Fruit fly (Drosophila melanogaster) whole organism, embryonic: Measurements from ENCODE around the gene CG17028.

ENCODE experiments used
- CG10267 ChIP-seq: fragments of 200-800 bp; sonication (Bioruptor generic); optimal IDR thresholded peaks from 2 replicates; lab custom pipeline; 2018; ENCODE audit warnings: missing biosample characterization, mild to moderate bottlenecking, missing genetic modification characterization, moderate library complexity
- CG10979 ChIP-seq: fragments of 200-800 bp; sonication (Bioruptor generic); optimal IDR thresholded peaks from 2 replicates; lab custom pipeline; 2018; ENCODE audit warnings: missing biosample characterization, mild to moderate bottlenecking, missing genetic modification characterization, moderate library complexity
- CG11504 ChIP-seq: fragments of 200-800 bp; sonication (Bioruptor generic); optimal IDR thresholded peaks from 3 replicates; lab custom pipeline; 2019; ENCODE audit warnings: missing biosample characterization, mild to moderate bottlenecking, missing genetic modification characterization, moderate library complexity
- CG12942 ChIP-seq: fragments of 200-800 bp; sonication (Bioruptor generic); optimal IDR thresholded peaks from 3 replicates; lab custom pipeline; 2016; ENCODE audit warnings: missing biosample characterization, missing genetic modification characterization
- CG13424 ChIP-seq: fragments of 200-800 bp; sonication (Bioruptor generic); optimal IDR thresholded peaks from 2 replicates; lab custom pipeline; 2019; ENCODE audit warnings: missing biosample characterization, mild to moderate bottlenecking, missing genetic modification characterization, moderate library complexity
- CG13894 ChIP-seq: fragments of 200-800 bp; sonication (Bioruptor generic); optimal IDR thresholded peaks from 3 replicates; lab custom pipeline; 2018; ENCODE audit warnings: missing biosample characterization, mild to moderate bottlenecking, missing genetic modification characterization, moderate library complexity
- CG14050 ChIP-seq: fragments of 200-800 bp; sonication (Bioruptor generic); IDR thresholded peaks from 3 replicates; pipeline ENCODE4 v1.3.6; 2022; ENCODE audit warnings: missing biosample characterization, missing genetic modification characterization
- CG15479 ChIP-seq: fragments of 200-800 bp; sonication (Bioruptor generic); optimal IDR thresholded peaks from 3 replicates; lab custom pipeline; 2019; ENCODE audit warnings: missing biosample characterization, mild to moderate bottlenecking, missing genetic modification characterization, moderate library complexity
- CG17612 ChIP-seq: fragments of 200-800 bp; sonication (Bioruptor generic); IDR thresholded peaks from 2 replicates; pipeline ENCODE4 v1.3.6; 2022; ENCODE audit warnings: missing biosample characterization, missing genetic modification characterization
- CG18262 ChIP-seq: fragments of 200-800 bp; optimal IDR thresholded peaks from 3 replicates; lab custom pipeline; 2019; ENCODE audit warnings: missing biosample characterization, mild to moderate bottlenecking, missing genetic modification characterization, moderate library complexity
- CG1832 ChIP-seq: fragments of 200-800 bp; sonication (Bioruptor generic); optimal IDR thresholded peaks from 2 replicates; lab custom pipeline; 2017; ENCODE audit warnings: missing biosample characterization, mild to moderate bottlenecking, missing genetic modification characterization, inconsistent platforms
- CG18619 ChIP-seq: fragments of 200-800 bp; sonication (Bioruptor generic); optimal IDR thresholded peaks from 3 replicates; lab custom pipeline; 2017; ENCODE audit warnings: missing biosample characterization, mild to moderate bottlenecking, missing genetic modification characterization
- CG2120 ChIP-seq: fragments of 200-800 bp; sonication (Bioruptor generic); optimal IDR thresholded peaks from 3 replicates; lab custom pipeline; 2016; ENCODE audit warnings: missing biosample characterization, missing genetic modification characterization
- CG30403 ChIP-seq: fragments of 200-800 bp; sonication (Bioruptor generic); optimal IDR thresholded peaks from 3 replicates; lab custom pipeline; 2016; ENCODE audit warnings: missing biosample characterization, missing genetic modification characterization
- CG32532 ChIP-seq: fragments of 200-800 bp; sonication (Bioruptor generic); IDR thresholded peaks from 2 replicates; pipeline ENCODE4 v1.3.6; 2022; ENCODE audit warnings: missing biosample characterization, missing genetic modification characterization
- CG42726 ChIP-seq: fragments of 200-800 bp; sonication (Bioruptor generic); IDR thresholded peaks from 2 replicates; pipeline ENCODE4 v1.3.6; 2022; ENCODE audit warnings: missing biosample characterization, missing genetic modification characterization; ENCODE audit not compliant: partially characterized antibody
- CG4404 ChIP-seq: fragments of 200-800 bp; sonication (Bioruptor generic); IDR thresholded peaks from 2 replicates; pipeline ENCODE4 v1.3.6; 2022; ENCODE audit warnings: missing biosample characterization, missing genetic modification characterization
- CG4424 ChIP-seq: fragments of 200-800 bp; sonication (Bioruptor generic); optimal IDR thresholded peaks from 3 replicates; lab custom pipeline; 2016; ENCODE audit warnings: missing biosample characterization, missing genetic modification characterization
- CG4730 ChIP-seq: fragments of 200-800 bp; sonication (Bioruptor generic); IDR thresholded peaks from 2 replicates; pipeline ENCODE4 v1.3.6; 2022; ENCODE audit warnings: missing biosample characterization, missing genetic modification characterization
- CG5180 ChIP-seq: fragments of 200-800 bp; sonication (Bioruptor generic); optimal IDR thresholded peaks from 3 replicates; lab custom pipeline; 2017; ENCODE audit warnings: missing biosample characterization, missing genetic modification characterization, mild to moderate bottlenecking, moderate library complexity, missing genetic modification reagents
- CG7839 ChIP-seq: fragments of 200-800 bp; sonication (Bioruptor generic); optimal IDR thresholded peaks from 3 replicates; lab custom pipeline; 2018; ENCODE audit warnings: missing biosample characterization, mild to moderate bottlenecking, missing genetic modification characterization, moderate library complexity
- CG8765 ChIP-seq: fragments of 200-800 bp; sonication (Bioruptor generic); IDR thresholded peaks from 2 replicates; pipeline ENCODE4 v1.3.6; 2022; ENCODE audit warnings: missing biosample characterization, missing genetic modification characterization
- CG9215 ChIP-seq: fragments of 200-800 bp; sonication (Bioruptor generic); IDR thresholded peaks from 2 replicates; pipeline ENCODE4 v1.3.6; 2022; ENCODE audit warnings: missing biosample characterization, missing genetic modification characterization
- CoRest ChIP-seq: fragments of 200-800 bp; sonication (Bioruptor generic); optimal IDR thresholded peaks from 3 replicates; lab custom pipeline; 2018; ENCODE audit warnings: missing biosample characterization, mild to moderate bottlenecking, missing genetic modification characterization, moderate library complexity
- D19B ChIP-seq: fragments of 200-800 bp; sonication (Bioruptor generic); optimal IDR thresholded peaks from 2 replicates; lab custom pipeline; 2017; ENCODE audit warnings: missing biosample characterization, mild to moderate bottlenecking, missing genetic modification characterization
- Dip3 ChIP-seq: fragments of 200-800 bp; sonication (Bioruptor generic); optimal IDR thresholded peaks from 3 replicates; lab custom pipeline; 2016; ENCODE audit warnings: missing biosample characterization, missing genetic modification characterization
- E2f1 ChIP-seq: fragments of 200-800 bp; sonication (Bioruptor generic); IDR thresholded peaks from 2 replicates; pipeline ENCODE4 v1.3.6; 2022; ENCODE audit warnings: missing biosample characterization, missing genetic modification characterization
- Fer1 ChIP-seq: fragments of 200-800 bp; sonication (Bioruptor generic); optimal IDR thresholded peaks from 2 replicates; lab custom pipeline; 2017; ENCODE audit warnings: missing biosample characterization, mild to moderate bottlenecking, missing genetic modification characterization
- Gug ChIP-seq: fragments of 200-800 bp; sonication (Bioruptor generic); IDR thresholded peaks from 4 replicates; pipeline ENCODE4 v1.3.6; 2022; ENCODE audit warnings: missing biosample characterization, missing genetic modification characterization
- H15 ChIP-seq: fragments of 200-800 bp; sonication (Bioruptor generic); IDR thresholded peaks from 3 replicates; pipeline ENCODE4 v1.3.6; 2022; ENCODE audit warnings: missing biosample characterization, missing genetic modification characterization
- HmgD ChIP-seq: fragments of 200-800 bp; sonication (Bioruptor generic); optimal IDR thresholded peaks from 3 replicates; lab custom pipeline; 2016; ENCODE audit warnings: missing biosample characterization, missing genetic modification characterization
- Hr39 ChIP-seq: fragments of >200 bp; optimal IDR thresholded peaks from 2 replicates; lab custom pipeline; 2017
- MBD-R2 ChIP-seq: fragments of 200-800 bp; sonication (Bioruptor generic); IDR thresholded peaks from 2 replicates; pipeline ENCODE4 v1.3.6; 2022; ENCODE audit warnings: missing biosample characterization, missing genetic modification characterization
- Mrtf ChIP-seq: fragments of 200-800 bp; sonication (Bioruptor generic); IDR thresholded peaks from 3 replicates; pipeline ENCODE4 v1.3.6; 2022; ENCODE audit warnings: missing biosample characterization, missing genetic modification characterization
- NFAT ChIP-seq: fragments of 200-800 bp; sonication (Bioruptor generic); IDR thresholded peaks from 2 replicates; pipeline ENCODE4 v1.3.6; 2022; ENCODE audit warnings: missing biosample characterization, missing genetic modification characterization
- NK7.1 ChIP-seq: fragments of 200-800 bp; sonication (Bioruptor generic); optimal IDR thresholded peaks from 3 replicates; lab custom pipeline; 2016; ENCODE audit warnings: missing biosample characterization, missing genetic modification characterization
- Pdp1 ChIP-seq, 2 experiments: fragments of 200-800 bp; sonication (Bioruptor generic); optimal IDR thresholded peaks; 3 replicates each; lab custom pipeline; 2016; ENCODE audit warnings: missing biosample characterization in 2 of 2, missing genetic modification characterization in 2 of 2, mild to moderate bottlenecking in 1 of 2, moderate library complexity in 1 of 2
- Ptx1 ChIP-seq: fragments of 200-800 bp; sonication (Bioruptor generic); IDR thresholded peaks from 2 replicates; pipeline ENCODE4 v1.3.6; 2022; ENCODE audit warnings: missing biosample characterization, missing genetic modification characterization
- Rfx ChIP-seq: fragments of 200-800 bp; sonication (Bioruptor generic); IDR thresholded peaks from 2 replicates; pipeline ENCODE4 v1.3.6; 2022; ENCODE audit warnings: missing biosample characterization, missing genetic modification characterization
- bab2 ChIP-seq: fragments of 200-800 bp; sonication (Bioruptor generic); optimal IDR thresholded peaks from 2 replicates; lab custom pipeline; 2016; ENCODE audit warnings: missing biosample characterization, missing genetic modification characterization
- da ChIP-seq: fragments of 200-800 bp; sonication (Bioruptor generic); optimal IDR thresholded peaks from 2 replicates; lab custom pipeline; 2016; ENCODE audit warnings: missing biosample characterization, missing genetic modification characterization
- dpn ChIP-seq, 2 experiments: fragments of 200-800 bp; sonication (Bioruptor generic); optimal IDR thresholded peaks; 3 replicates each; lab custom pipeline; 2016; ENCODE audit warnings: missing biosample characterization in 2 of 2, missing genetic modification characterization in 2 of 2
- fd3F ChIP-seq: fragments of 200-800 bp; sonication (Bioruptor generic); optimal IDR thresholded peaks from 2 replicates; lab custom pipeline; 2018; ENCODE audit warnings: missing biosample characterization, mild to moderate bottlenecking, missing genetic modification characterization, moderate library complexity
- lilli ChIP-seq: fragments of 200-800 bp; sonication (Bioruptor generic); optimal IDR thresholded peaks from 3 replicates; lab custom pipeline; 2016; ENCODE audit warnings: missing biosample characterization, missing genetic modification characterization
- lola ChIP-seq, 3 experiments: fragments of >200 bp in 2 of 3; fragments of 200-800 bp in 1 of 3; sonication (Bioruptor generic) in 1 of 3; optimal IDR thresholded peaks; 2 replicates each; lab custom pipeline; 2017 to 2019; ENCODE audit warnings: missing biosample characterization in 3 of 3, missing genetic modification characterization in 3 of 3, mild to moderate bottlenecking in 1 of 3, moderate library complexity in 1 of 3
- odd ChIP-seq: fragments of 200-800 bp; sonication (Bioruptor generic); optimal IDR thresholded peaks from 2 replicates; lab custom pipeline; 2017; ENCODE audit warnings: missing biosample characterization, mild to moderate bottlenecking, missing genetic modification characterization
- phol ChIP-seq: fragments of 200-800 bp; sonication (Bioruptor generic); optimal IDR thresholded peaks from 3 replicates; lab custom pipeline; 2018; ENCODE audit warnings: missing biosample characterization, mild to moderate bottlenecking, missing genetic modification characterization, moderate library complexity
- row ChIP-seq: fragments of 200-800 bp; sonication (Bioruptor generic); IDR thresholded peaks from 3 replicates; pipeline ENCODE4 v1.3.6; 2022; ENCODE audit warnings: missing biosample characterization, missing genetic modification characterization
- ssp ChIP-seq: fragments of 200-800 bp; sonication (Bioruptor generic); IDR thresholded peaks from 2 replicates; pipeline ENCODE4 v1.3.6; 2022; ENCODE audit warnings: missing biosample characterization, missing genetic modification characterization
- tio ChIP-seq: fragments of 200-800 bp; sonication (Bioruptor generic); optimal IDR thresholded peaks from 2 replicates; lab custom pipeline; 2017; ENCODE audit warnings: missing biosample characterization, missing genetic modification characterization, inconsistent platforms
- zf30C ChIP-seq: fragments of 200-800 bp; sonication (Bioruptor generic); optimal IDR thresholded peaks from 3 replicates; lab custom pipeline; 2018; ENCODE audit warnings: missing biosample characterization, mild to moderate bottlenecking, missing genetic modification characterization

Gene CG17028

DNA sequence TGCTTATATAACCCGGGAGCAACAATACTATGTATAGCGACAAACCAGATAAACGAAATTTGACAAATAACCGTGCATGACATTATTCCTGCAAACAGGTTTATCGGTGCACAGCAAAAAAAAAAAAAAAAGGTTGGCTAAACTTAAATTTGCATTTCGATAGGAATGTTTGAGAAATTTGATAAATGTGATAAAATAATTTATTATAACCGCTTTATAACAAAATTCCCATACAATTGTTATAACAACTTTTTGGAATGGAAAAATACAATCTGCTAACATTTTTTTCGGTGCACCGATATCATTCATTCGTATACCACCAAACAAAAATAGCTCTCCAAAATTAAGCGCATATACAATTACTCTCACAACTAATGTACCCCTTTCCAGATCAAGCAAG lies 759 bp upstream of the CG17028 start (continued):
- TF ChIP-seq CG4424 (GFP tag; lab: Kevin White, UChicago): peak; percentile 27
- TF ChIP-seq odd: no peak
- peak; percentile 72 for TF ChIP-seq row (GFP tag; lab: Robert Waterston, UW)
- peak; percentile 45; the same call in 1 of the 2 replicates for TF ChIP-seq CG4404 (GFP tag; lab: Robert Waterston, UW)
- no peak for TF ChIP-seq Mrtf
- peak; percentile 37 for TF ChIP-seq CG13424
- peak; percentile 72 for TF ChIP-seq CG11504 (tag; lab: Kevin White, UChicago)
- peak; percentile 47 for TF ChIP-seq lilli (GFP tag; lab: Kevin White, UChicago)
- peak; percentile 10 to 86 for TF ChIP-seq Pdp1 (GFP tag; optimal IDR thresholded peaks at IDR 0.05; lab: Kevin White, UChicago)
- no peak for TF ChIP-seq CG30403 (GFP tag; lab: Kevin White, UChicago)
- TF ChIP-seq CoRest: peak; percentile 20
- peak; percentile 23 for TF ChIP-seq CG10267 (tag; lab: Kevin White, UChicago)
- peak; percentile 56 for TF ChIP-seq phol (tag; lab: Kevin White, UChicago)
- no peak for TF ChIP-seq da (GFP tag; lab: Kevin White, UChicago)
- peak; percentile 72 for TF ChIP-seq CG4730 (GFP tag; lab: Robert Waterston, UW)
- no peak for TF ChIP-seq D19B
- TF ChIP-seq CG10979 (tag; lab: Kevin White, UChicago): peak; percentile 44
- TF ChIP-seq CG2120 (GFP tag; lab: Kevin White, UChicago): peak; percentile 63
- TF ChIP-seq CG8765 (GFP tag; lab: Robert Waterston, UW): no peak
- TF ChIP-seq Gug (GFP tag; lab: Robert Waterston, UW): peak; percentile 54; the same call in 3 of the 4 replicates
- peak; percentile 79 for TF ChIP-seq Rfx (GFP tag; lab: Robert Waterston, UW)
- no peak for TF ChIP-seq fd3F (GFP tag; lab: Kevin White, UChicago)
- TF ChIP-seq Dip3 (GFP tag; lab: Kevin White, UChicago): no peak
- TF ChIP-seq H15 (GFP tag; lab: Robert Waterston, UW): peak; percentile 37; the same call in 2 of the 3 replicates
- peak; percentile 84 for TF ChIP-seq Ptx1
- TF ChIP-seq CG17612 (GFP tag; lab: Robert Waterston, UW): peak; percentile 46; the same call in 1 of the 2 replicates
- no peak for TF ChIP-seq CG1832 (GFP tag; lab: Kevin White, UChicago)
- TF ChIP-seq dpn (GFP tag; optimal IDR thresholded peaks at IDR 0.05; lab: Kevin White, UChicago): peak in 1 of 2 experiments; percentile 44
- TF ChIP-seq CG18619 (GFP tag; lab: Kevin White, UChicago): no peak
- TF ChIP-seq NK7.1 (GFP tag; lab: Kevin White, UChicago): peak; percentile 8
- TF ChIP-seq CG42726: no peak
- no peak for TF ChIP-seq CG15479 (GFP tag; lab: Kevin White, UChicago)
- TF ChIP-seq CG7839 (tag; lab: Kevin White, UChicago): peak; percentile 75
- no peak for TF ChIP-seq Hr39 (lab: Kevin White, UChicago)
- peak; percentile 38 for TF ChIP-seq zf30C
- peak; percentile 49; the same call in 1 of the 2 replicates for TF ChIP-seq CG9215
- TF ChIP-seq Fer1 (GFP tag; lab: Kevin White, UChicago): peak; percentile 68
- TF ChIP-seq ssp: peak; percentile 27; the same call in 1 of the 2 replicates
- peak; percentile 59; the same call in 1 of the 2 replicates for TF ChIP-seq E2f1 (GFP tag; lab: Robert Waterston, UW)
- TF ChIP-seq CG18262: peak; percentile 66
- no peak for TF ChIP-seq CG5180 (GFP tag; lab: Kevin White, UChicago)
- peak; percentile 74 for TF ChIP-seq CG32532 (GFP tag; lab: Robert Waterston, UW)
- TF ChIP-seq lola (GFP tag; optimal IDR thresholded peaks at IDR 0.05; lab: Kevin White, UChicago): no peak
- TF ChIP-seq tio (GFP tag; lab: Kevin White, UChicago): no peak
- TF ChIP-seq CG12942: no peak
- TF ChIP-seq CG14050 (GFP tag; lab: Robert Waterston, UW): no peak
- no peak for TF ChIP-seq HmgD
- TF ChIP-seq NFAT: no peak; the same call in 1 of the 2 replicates
- TF ChIP-seq bab2 (GFP tag; lab: Kevin White, UChicago): peak; percentile 31
- TF ChIP-seq MBD-R2 (GFP tag; lab: Robert Waterston, UW): no peak; the same call in 1 of the 2 replicates
- TF ChIP-seq CG13894 (tag; lab: Kevin White, UChicago): peak; percentile 12
